Worm (Caenorhabditis elegans) whole organism, L2 larva: Measurements from ENCODE around the gene F38B7.11.

Experiments used
- C34F6.9 ChIP-seq: fragments of 150-350 bp; optimal IDR thresholded peaks from 2 replicates; lab custom pipeline; 2014; ENCODE audit warnings: missing biosample characterization, missing genetic modification characterization
- F13H6.1 ChIP-seq: sonication (generic microtip); optimal IDR thresholded peaks from 2 replicates; lab custom pipeline; 2016; ENCODE audit warnings: missing genetic modification characterization, missing compliant biosample characterization
- R02D3.7 ChIP-seq: fragments of 150-350 bp; optimal IDR thresholded peaks from 2 replicates; lab custom pipeline; 2014; ENCODE audit warnings: missing biosample characterization, missing genetic modification characterization
- Y55F3AM.14 ChIP-seq: fragments of 200-800 bp; sonication (Bioruptor generic); optimal IDR thresholded peaks from 2 replicates; lab custom pipeline; 2018; ENCODE audit warnings: mild to moderate bottlenecking, missing genetic modification characterization, missing compliant biosample characterization
- alr-1 ChIP-seq: fragments of 150-350 bp; optimal IDR thresholded peaks from 2 replicates; lab custom pipeline; 2014; ENCODE audit warnings: missing biosample characterization, missing genetic modification characterization
- aly-2 ChIP-seq: fragments of 150-350 bp; optimal IDR thresholded peaks from 2 replicates; lab custom pipeline; 2014; ENCODE audit warnings: missing biosample characterization, missing genetic modification characterization
- blmp-1 ChIP-seq: sonication (generic microtip); optimal IDR thresholded peaks from 2 replicates; lab custom pipeline; 2017; ENCODE audit warnings: missing genetic modification characterization, mild to moderate bottlenecking, missing compliant biosample characterization, antibody characterized with exemption, moderate library complexity; ENCODE audit not compliant: insufficient read depth
- ceh-16 ChIP-seq: fragments of 150-350 bp; optimal IDR thresholded peaks from 2 replicates; lab custom pipeline; 2014; ENCODE audit warnings: missing biosample characterization, missing genetic modification characterization
- ceh-82 ChIP-seq: fragments of 150-350 bp; optimal IDR thresholded peaks from 2 replicates; lab custom pipeline; 2014; ENCODE audit warnings: missing biosample characterization, missing genetic modification characterization
- crh-2 ChIP-seq: sonication (generic microtip); optimal IDR thresholded peaks from 2 replicates; lab custom pipeline; 2017; ENCODE audit warnings: missing biosample characterization, missing genetic modification characterization
- dmd-4 ChIP-seq: sonication (generic microtip); optimal IDR thresholded peaks from 2 replicates; lab custom pipeline; 2017; ENCODE audit warnings: missing biosample characterization, missing genetic modification characterization
- egl-27 ChIP-seq: sonication (generic microtip); optimal IDR thresholded peaks from 3 replicates; lab custom pipeline; 2017; ENCODE audit warnings: missing biosample characterization, missing genetic modification reagents, missing genetic modification characterization
- elt-1 ChIP-seq: fragments of 150-350 bp; optimal IDR thresholded peaks from 2 replicates; lab custom pipeline; 2014; ENCODE audit warnings: missing biosample characterization, missing genetic modification characterization
- fos-1 ChIP-seq: fragments of 150-350 bp; optimal IDR thresholded peaks from 2 replicates; lab custom pipeline; 2014; ENCODE audit warnings: missing biosample characterization, missing genetic modification characterization
- gmeb-1 ChIP-seq: fragments of 150-350 bp; optimal IDR thresholded peaks from 2 replicates; lab custom pipeline; 2014; ENCODE audit warnings: missing biosample characterization, missing genetic modification characterization
- lin-11 ChIP-seq: fragments of 150-350 bp; sonication (generic microtip); optimal IDR thresholded peaks from 2 replicates; lab custom pipeline; 2014; ENCODE audit warnings: missing biosample characterization, missing genetic modification characterization, inconsistent platforms, mixed read lengths
- lin-13 ChIP-seq: fragments of 150-350 bp; optimal IDR thresholded peaks from 2 replicates; lab custom pipeline; 2014; ENCODE audit warnings: missing biosample characterization, missing genetic modification reagents, missing genetic modification characterization
- lsy-2 ChIP-seq, 2 experiments: fragments of 150-350 bp in 1 of 2; sonication (generic microtip) in 1 of 2; optimal IDR thresholded peaks; 2 replicates each; lab custom pipeline; 2014 to 2017; ENCODE audit warnings: missing biosample characterization in 2 of 2, missing genetic modification characterization in 2 of 2
- mab-5 ChIP-seq: fragments of 150-350 bp; optimal IDR thresholded peaks from 2 replicates; lab custom pipeline; 2014; ENCODE audit warnings: missing biosample characterization, missing genetic modification characterization
- mbf-1 ChIP-seq: sonication (generic microtip); optimal IDR thresholded peaks from 2 replicates; lab custom pipeline; 2017; ENCODE audit warnings: missing biosample characterization, missing genetic modification characterization
- mdl-1 ChIP-seq, 2 experiments: fragments of 150-350 bp in 1 of 2; sonication (generic microtip) in 1 of 2; optimal IDR thresholded peaks; 2 replicates each; lab custom pipeline; 2017; ENCODE audit warnings: missing biosample characterization in 2 of 2, missing genetic modification characterization in 2 of 2
- nhr-10 ChIP-seq: sonication (generic microtip); optimal IDR thresholded peaks from 2 replicates; lab custom pipeline; 2017; ENCODE audit warnings: missing biosample characterization, missing genetic modification characterization
- nhr-11 ChIP-seq: fragments of 150-350 bp; optimal IDR thresholded peaks from 2 replicates; lab custom pipeline; 2014; ENCODE audit warnings: missing biosample characterization, missing genetic modification characterization
- nhr-12 ChIP-seq: fragments of 150-350 bp; optimal IDR thresholded peaks from 2 replicates; lab custom pipeline; 2014; ENCODE audit warnings: missing biosample characterization, missing genetic modification characterization
- nhr-129 ChIP-seq: fragments of 150-350 bp; optimal IDR thresholded peaks from 2 replicates; lab custom pipeline; 2014; ENCODE audit warnings: missing biosample characterization, missing genetic modification characterization
- nhr-21 ChIP-seq: fragments of 150-350 bp; optimal IDR thresholded peaks from 2 replicates; lab custom pipeline; 2014; ENCODE audit warnings: missing biosample characterization, missing genetic modification characterization
- nhr-23 ChIP-seq: fragments of 150-350 bp; optimal IDR thresholded peaks from 2 replicates; lab custom pipeline; 2014; ENCODE audit warnings: missing biosample characterization, missing genetic modification reagents, missing genetic modification characterization
- nhr-237 ChIP-seq: fragments of 150-350 bp; optimal IDR thresholded peaks from 2 replicates; lab custom pipeline; 2014; ENCODE audit warnings: missing biosample characterization, missing genetic modification characterization
- nhr-25 ChIP-seq: fragments of 150-350 bp; sonication (generic microtip); optimal IDR thresholded peaks from 3 replicates; lab custom pipeline; 2014; ENCODE audit warnings: missing biosample characterization, missing genetic modification characterization
- nhr-6 ChIP-seq: fragments of 150-350 bp; optimal IDR thresholded peaks from 2 replicates; lab custom pipeline; 2014; ENCODE audit warnings: missing biosample characterization, missing genetic modification characterization
- nhr-77 ChIP-seq: fragments of 150-350 bp; optimal IDR thresholded peaks from 2 replicates; lab custom pipeline; 2014; ENCODE audit warnings: missing biosample characterization, missing genetic modification characterization
- peb-1 ChIP-seq: fragments of 150-350 bp; optimal IDR thresholded peaks from 2 replicates; lab custom pipeline; 2014; ENCODE audit warnings: missing biosample characterization, missing genetic modification characterization
- sem-4 ChIP-seq: fragments of 150-350 bp; optimal IDR thresholded peaks from 2 replicates; lab custom pipeline; 2014; ENCODE audit warnings: missing biosample characterization, missing genetic modification reagents, missing genetic modification characterization
- skn-1 ChIP-seq: sonication (generic microtip); optimal IDR thresholded peaks from 2 replicates; lab custom pipeline; 2017; ENCODE audit warnings: missing biosample characterization, missing genetic modification characterization
- sma-3 ChIP-seq: sonication (generic microtip); optimal IDR thresholded peaks from 2 replicates; lab custom pipeline; 2016; ENCODE audit warnings: missing genetic modification reagents, missing genetic modification characterization, missing compliant biosample characterization
- sma-9 ChIP-seq, 2 experiments: fragments of 150-350 bp in 1 of 2; sonication (generic microtip) in 1 of 2; optimal IDR thresholded peaks; 2 replicates each; lab custom pipeline; 2014 to 2016; ENCODE audit warnings: missing genetic modification characterization in 2 of 2, mild to moderate bottlenecking in 1 of 2, missing biosample characterization in 1 of 2, missing compliant biosample characterization in 1 of 2, missing genetic modification reagents in 1 of 2, moderate library complexity in 1 of 2
- snpc-4 ChIP-seq: fragments of 150-350 bp; optimal IDR thresholded peaks from 2 replicates; lab custom pipeline; 2014; ENCODE audit warnings: missing biosample characterization, missing genetic modification characterization
- unc-39 ChIP-seq: fragments of 150-350 bp; optimal IDR thresholded peaks from 2 replicates; lab custom pipeline; 2014; ENCODE audit warnings: missing biosample characterization, missing genetic modification characterization
- unc-55 ChIP-seq: fragments of 150-350 bp; sonication (generic microtip); optimal IDR thresholded peaks from 3 replicates; lab custom pipeline; 2014; ENCODE audit warnings: missing biosample characterization, missing genetic modification reagents, missing genetic modification characterization
- unc-62 ChIP-seq: fragments of 150-350 bp; optimal IDR thresholded peaks from 2 replicates; lab custom pipeline; 2014; ENCODE audit warnings: missing biosample characterization, missing genetic modification reagents, missing genetic modification characterization
- zag-1 ChIP-seq: fragments of 150-350 bp; optimal IDR thresholded peaks from 2 replicates; lab custom pipeline; 2014; ENCODE audit warnings: missing biosample characterization, missing genetic modification characterization
- ztf-1 ChIP-seq: fragments of 200-800 bp; sonication (Bioruptor generic); conservative IDR thresholded peaks from 2 replicates; pipeline ENCODE4 v1.3.6; 2022; ENCODE audit warnings: missing genetic modification characterization, missing compliant biosample characterization
- ztf-11 ChIP-seq: sonication (generic microtip); optimal IDR thresholded peaks from 2 replicates; lab custom pipeline; 2017; ENCODE audit warnings: missing biosample characterization, missing genetic modification characterization
- ztf-4 ChIP-seq: fragments of 150-350 bp; optimal IDR thresholded peaks from 2 replicates; lab custom pipeline; 2014; ENCODE audit warnings: missing biosample characterization, missing genetic modification characterization

The F38B7.11 gene

DNA sequence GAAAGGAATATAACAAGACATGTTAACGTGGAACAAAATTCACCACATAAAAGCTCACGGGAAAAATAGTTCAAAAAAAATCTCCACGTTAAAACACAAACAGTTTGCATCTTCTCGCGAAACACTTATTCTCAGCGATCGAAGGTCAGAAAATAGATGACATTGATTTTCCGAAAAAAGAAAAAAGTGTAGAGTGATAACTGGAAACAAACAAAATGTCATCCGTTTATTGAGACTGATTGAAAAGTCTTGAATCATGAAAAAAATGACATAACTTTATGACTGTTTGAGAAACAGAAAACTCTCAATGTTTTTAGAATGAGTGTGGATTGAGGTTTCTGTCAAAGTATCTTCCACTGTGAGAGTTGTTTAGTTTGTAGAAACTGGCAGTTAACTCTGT, 29.1 kb upstream of the F38B7.11 start, which contains the start of gene C55A6.4:
Gene C55A6.4 (minus strand): TSS at position 101 of the 400 bp plus-strand sequence.
- TF ChIP-seq nhr-6 (tag; lab: Kevin White, UChicago) = no peak
- TF ChIP-seq dmd-4 (tag; lab: Kevin White, UChicago) = no peak
- TF ChIP-seq nhr-237 (tag; lab: Kevin White, UChicago) = no peak
- no peak for TF ChIP-seq gmeb-1
- no peak for TF ChIP-seq unc-62 (GFP tag; lab: Kevin White, UChicago)

DNA sequence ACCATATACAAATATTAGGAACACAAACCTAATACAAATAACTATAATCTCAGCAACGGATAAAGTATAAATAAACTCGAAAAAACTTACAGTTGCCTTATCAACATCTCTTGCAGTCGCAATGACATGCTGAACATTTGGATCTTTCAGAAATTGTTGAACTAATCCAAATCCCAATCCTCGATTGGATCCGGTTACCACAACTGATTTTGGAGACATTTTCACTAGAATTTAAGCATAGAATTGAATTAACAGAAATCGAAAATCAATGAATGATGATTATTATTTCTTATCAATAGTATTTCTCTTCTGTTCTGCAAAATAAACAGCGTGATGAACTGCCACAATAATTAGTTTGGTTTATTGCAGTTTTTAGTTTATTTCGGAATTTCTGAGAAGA, 26.7 kb upstream of the F38B7.11 start, which contains the start of the genes C55A6.11 and C55A6.7:
Gene C55A6.11 (plus strand): TSS at position 301 of the 400 bp plus-strand sequence.
Gene C55A6.7 (minus strand): TSS at position 316 of the 400 bp plus-strand sequence.
- no peak for TF ChIP-seq nhr-10 (tag; lab: Kevin White, UChicago)
- no peak for TF ChIP-seq mbf-1
- no peak for TF ChIP-seq unc-39
- no peak for TF ChIP-seq ceh-82
- no peak for TF ChIP-seq nhr-12 (tag; lab: Kevin White, UChicago)
- TF ChIP-seq fos-1 (tag; lab: Kevin White, UChicago) = no peak
- TF ChIP-seq sma-9 (GFP tag; optimal IDR thresholded peaks at IDR 0.05; lab: Kevin White, UChicago) = no peak
- TF ChIP-seq sma-9 (tag; optimal IDR thresholded peaks at IDR 0.05; lab: Kevin White, UChicago) = no peak

DNA sequence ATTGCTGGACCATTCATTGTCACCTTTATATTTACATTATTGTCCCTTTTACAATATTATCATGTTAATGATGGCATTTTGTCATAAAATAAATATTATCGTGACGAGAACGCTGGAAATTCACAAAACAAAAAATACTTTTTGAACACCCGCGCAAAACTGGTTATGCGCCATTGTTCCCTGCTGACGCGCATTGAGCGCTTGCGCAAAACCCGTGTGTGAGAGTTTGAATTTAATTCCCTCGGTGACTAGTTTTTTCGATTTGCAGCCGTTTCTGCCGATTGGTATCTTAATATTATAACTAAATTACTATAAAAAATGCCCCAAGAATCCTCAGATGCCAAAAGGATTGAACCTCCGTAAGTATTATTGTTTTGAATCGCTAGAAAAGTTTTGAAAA, 25.4 kb upstream of the F38B7.11 start, which contains the start of gene pafo-1:
Gene pafo-1 (plus strand): TSS at position 256 of the 400 bp plus-strand sequence.
- peak; percentile 81 for TF ChIP-seq egl-27
- peak; percentile 49 for TF ChIP-seq nhr-6 (tag; lab: Kevin White, UChicago)
- TF ChIP-seq ztf-4 (tag; lab: Kevin White, UChicago) = peak; percentile 37
- TF ChIP-seq lsy-2 (tag; optimal IDR thresholded peaks at IDR 0.05; lab: Kevin White, UChicago) = peak; percentile 87 to 93
- no peak for TF ChIP-seq nhr-11 (tag; lab: Kevin White, UChicago)
- peak; percentile 5 for TF ChIP-seq nhr-12 (tag; lab: Kevin White, UChicago)
- peak; percentile 91 for TF ChIP-seq C34F6.9 (tag; lab: Kevin White, UChicago)
- peak; percentile 63 for TF ChIP-seq sem-4 (tag; lab: Kevin White, UChicago)
- TF ChIP-seq nhr-237 (tag; lab: Kevin White, UChicago) = peak; percentile 59
- TF ChIP-seq crh-2 (tag; lab: Kevin White, UChicago) = peak; percentile 74
- TF ChIP-seq lin-13 (GFP tag; lab: Kevin White, UChicago) = peak; percentile 84
- TF ChIP-seq R02D3.7 (tag; lab: Kevin White, UChicago) = peak; percentile 58
- TF ChIP-seq nhr-21 = peak; percentile 75
- TF ChIP-seq nhr-77 (tag; lab: Kevin White, UChicago) = peak; percentile 62
- no peak for TF ChIP-seq nhr-23
- peak; percentile 83 for TF ChIP-seq sma-3
- TF ChIP-seq fos-1 (tag; lab: Kevin White, UChicago) = peak; percentile 52
- peak; percentile 79 for TF ChIP-seq lin-11 (tag; lab: Kevin White, UChicago)
- peak; percentile 58 for TF ChIP-seq zag-1
- TF ChIP-seq nhr-10 (tag; lab: Kevin White, UChicago) = peak; percentile 36
- TF ChIP-seq mab-5 (tag; lab: Kevin White, UChicago) = peak; percentile 81
- no peak for TF ChIP-seq alr-1 (tag; lab: Kevin White, UChicago)
- TF ChIP-seq unc-62 (GFP tag; lab: Kevin White, UChicago) = peak; percentile 31
- peak; percentile 92 for TF ChIP-seq unc-55 (GFP tag; lab: Kevin White, UChicago)
- no peak for TF ChIP-seq ceh-82
- TF ChIP-seq blmp-1 (tag; lab: Kevin White, UChicago) = peak; percentile 41
- peak; percentile 72 for TF ChIP-seq nhr-129 (tag; lab: Kevin White, UChicago)
- peak; percentile 91 for TF ChIP-seq nhr-25
- TF ChIP-seq gmeb-1 = peak; percentile 99
- no peak for TF ChIP-seq unc-39
- TF ChIP-seq snpc-4 (tag; lab: Kevin White, UChicago) = peak; percentile 55
- TF ChIP-seq ztf-11 = no peak
- TF ChIP-seq elt-1 = no peak
- no peak for TF ChIP-seq peb-1 (tag; lab: Kevin White, UChicago)
- TF ChIP-seq dmd-4 (tag; lab: Kevin White, UChicago) = no peak
- peak in 1 of 2 experiments; percentile 60 for TF ChIP-seq mdl-1 (tag; optimal IDR thresholded peaks at IDR 0.05; lab: Kevin White, UChicago)
- peak; percentile 86 for TF ChIP-seq F13H6.1 (tag; lab: Kevin White, UChicago)
- no peak for TF ChIP-seq skn-1 (tag; lab: Kevin White, UChicago)
- TF ChIP-seq sma-9 (GFP tag; optimal IDR thresholded peaks at IDR 0.05; lab: Kevin White, UChicago) = peak; percentile 95
- no peak for TF ChIP-seq sma-9 (tag; optimal IDR thresholded peaks at IDR 0.05; lab: Kevin White, UChicago)
- TF ChIP-seq ceh-16 (tag; lab: Kevin White, UChicago) = no peak
- peak; percentile 46 for TF ChIP-seq Y55F3AM.14 (GFP tag; lab: Kevin White, UChicago)
- TF ChIP-seq ztf-1 (GFP tag; lab: Robert Waterston, UW) = no peak
- TF ChIP-seq aly-2 (tag; lab: Kevin White, UChicago) = no peak
